Fruit fly (Drosophila melanogaster) whole organism, embryonic: Measurements from ENCODE around the gene Polr1B.

Source experiments
- Atf6 ChIP-seq: fragments of 200-800 bp; sonication (Bioruptor generic); IDR thresholded peaks from 2 replicates; pipeline ENCODE4 v1.3.6; 2022; ENCODE audit warnings: missing biosample characterization, missing genetic modification characterization
- Bdp1 ChIP-seq: fragments of 200-800 bp; sonication (Bioruptor generic); optimal IDR thresholded peaks from 3 replicates; lab custom pipeline; 2016; ENCODE audit warnings: missing biosample characterization, missing genetic modification characterization
- C15 ChIP-seq: fragments of 200-800 bp; sonication (Bioruptor generic); IDR thresholded peaks from 3 replicates; pipeline ENCODE4 v1.3.6; 2022; ENCODE audit warnings: missing biosample characterization, missing genetic modification characterization
- CG10543 ChIP-seq: fragments of 200-800 bp; sonication (Bioruptor generic); optimal IDR thresholded peaks from 3 replicates; lab custom pipeline; 2017; ENCODE audit warnings: missing biosample characterization, mild to moderate bottlenecking, missing genetic modification characterization, moderate library complexity
- CG11085 ChIP-seq: fragments of 200-800 bp; sonication (Bioruptor generic); IDR thresholded peaks from 2 replicates; pipeline ENCODE4 v1.3.6; 2022; ENCODE audit warnings: missing biosample characterization, missing genetic modification characterization
- CG11695 ChIP-seq: fragments of 200-800 bp; sonication (Bioruptor generic); IDR thresholded peaks from 3 replicates; pipeline ENCODE4 v1.3.6; 2022; ENCODE audit warnings: missing biosample characterization, missing genetic modification characterization
- CG11723 ChIP-seq: fragments of 200-800 bp; sonication (Bioruptor generic); optimal IDR thresholded peaks from 2 replicates; lab custom pipeline; 2017; ENCODE audit warnings: missing biosample characterization, mild to moderate bottlenecking, missing genetic modification characterization
- CG12104 ChIP-seq: fragments of 200-800 bp; sonication (Bioruptor generic); optimal IDR thresholded peaks from 3 replicates; lab custom pipeline; 2016; ENCODE audit warnings: missing biosample characterization, missing genetic modification characterization
- CG15269 ChIP-seq: fragments of 200-800 bp; sonication (Bioruptor generic); optimal IDR thresholded peaks from 2 replicates; lab custom pipeline; 2018; ENCODE audit warnings: missing biosample characterization, mild to moderate bottlenecking, missing genetic modification characterization, moderate library complexity
- CG15696 ChIP-seq: fragments of 200-800 bp; sonication (Bioruptor generic); optimal IDR thresholded peaks from 2 replicates; lab custom pipeline; 2019; ENCODE audit warnings: missing biosample characterization, mild to moderate bottlenecking, missing genetic modification characterization, moderate library complexity
- CG17186 ChIP-seq: fragments of 200-800 bp; sonication (Bioruptor generic); optimal IDR thresholded peaks from 3 replicates; lab custom pipeline; 2017; ENCODE audit warnings: missing biosample characterization, missing genetic modification reagents, missing genetic modification characterization
- CG17359 ChIP-seq: fragments of 200-800 bp; sonication (Bioruptor generic); optimal IDR thresholded peaks from 3 replicates; lab custom pipeline; 2018; ENCODE audit warnings: missing biosample characterization, mild to moderate bottlenecking, missing genetic modification characterization, moderate library complexity
- CG2116 ChIP-seq: fragments of 200-800 bp; sonication (Bioruptor generic); optimal IDR thresholded peaks from 3 replicates; lab custom pipeline; 2018; ENCODE audit warnings: missing biosample characterization, mild to moderate bottlenecking, missing genetic modification characterization
- CG2889 ChIP-seq: fragments of 200-800 bp; sonication (Bioruptor generic); IDR thresholded peaks from 3 replicates; pipeline ENCODE4 v1.3.6; 2022; ENCODE audit warnings: missing biosample characterization, missing genetic modification characterization
- CG34224 ChIP-seq: fragments of 200-800 bp; sonication (Bioruptor generic); IDR thresholded peaks from 3 replicates; pipeline ENCODE4 v1.3.6; 2022; ENCODE audit warnings: missing biosample characterization, missing genetic modification characterization; ENCODE audit not compliant: partially characterized antibody
- CG4854 ChIP-seq: fragments of 200-800 bp; sonication (Bioruptor generic); optimal IDR thresholded peaks from 2 replicates; lab custom pipeline; 2016; ENCODE audit warnings: missing biosample characterization, missing genetic modification characterization, inconsistent platforms
- CG5245 ChIP-seq: fragments of 200-800 bp; sonication (Bioruptor generic); optimal IDR thresholded peaks from 3 replicates; lab custom pipeline; 2016; ENCODE audit warnings: missing biosample characterization, missing genetic modification characterization
- CG6175 ChIP-seq: fragments of 200-800 bp; sonication (Bioruptor generic); IDR thresholded peaks from 3 replicates; pipeline ENCODE4 v1.3.6; 2022; ENCODE audit warnings: missing biosample characterization, missing genetic modification characterization
- CG6272 ChIP-seq: fragments of 200-800 bp; sonication (Bioruptor generic); IDR thresholded peaks from 2 replicates; pipeline ENCODE4 v1.3.6; 2022; ENCODE audit warnings: missing biosample characterization, missing genetic modification characterization
- CG8944 ChIP-seq: fragments of 200-800 bp; sonication (Bioruptor generic); optimal IDR thresholded peaks from 3 replicates; lab custom pipeline; 2016; ENCODE audit warnings: missing biosample characterization, missing genetic modification characterization
- CG9932 ChIP-seq: fragments of 200-800 bp; sonication (Bioruptor generic); IDR thresholded peaks from 2 replicates; pipeline ENCODE4 v1.3.6; 2022; ENCODE audit warnings: missing biosample characterization, missing genetic modification characterization
- CHES-1-like ChIP-seq: fragments of 200-800 bp; sonication (Bioruptor generic); optimal IDR thresholded peaks from 2 replicates; lab custom pipeline; 2016; ENCODE audit warnings: missing biosample characterization, missing genetic modification characterization
- Dad ChIP-seq: fragments of 200-800 bp; sonication (Bioruptor generic); optimal IDR thresholded peaks from 3 replicates; lab custom pipeline; 2016; ENCODE audit warnings: missing biosample characterization, missing genetic modification characterization
- Dip3 ChIP-seq: fragments of 200-800 bp; sonication (Bioruptor generic); optimal IDR thresholded peaks from 3 replicates; lab custom pipeline; 2016; ENCODE audit warnings: missing biosample characterization, missing genetic modification characterization
- Dll ChIP-seq: fragments of 200-800 bp; sonication (Bioruptor generic); IDR thresholded peaks from 4 replicates; pipeline ENCODE4 v1.3.6; 2022; ENCODE audit warnings: missing biosample characterization, missing genetic modification characterization; ENCODE audit not compliant: partially characterized antibody
- Dref ChIP-seq: fragments of 200-800 bp; sonication (Bioruptor generic); IDR thresholded peaks from 2 replicates; pipeline ENCODE4 v1.3.6; 2022; ENCODE audit warnings: missing biosample characterization, missing genetic modification characterization
- Ets65A ChIP-seq: fragments of 200-800 bp; sonication (Bioruptor generic); peaks from one replicate; lab custom pipeline; 2016; ENCODE audit warnings: missing biosample characterization, missing genetic modification characterization
- GATAe ChIP-seq: fragments of 200-800 bp; sonication (Bioruptor generic); conservative IDR thresholded peaks from 2 replicates; pipeline ENCODE4 v1.3.6; 2022; ENCODE audit warnings: missing biosample characterization, missing genetic modification characterization
- MESR4 ChIP-seq: fragments of 200-800 bp; sonication (Bioruptor generic); optimal IDR thresholded peaks from 2 replicates; lab custom pipeline; 2018; ENCODE audit warnings: missing biosample characterization, mild to moderate bottlenecking, missing genetic modification characterization, moderate library complexity
- Rfx ChIP-seq: fragments of 200-800 bp; sonication (Bioruptor generic); IDR thresholded peaks from 2 replicates; pipeline ENCODE4 v1.3.6; 2022; ENCODE audit warnings: missing biosample characterization, missing genetic modification characterization
- YL-1 ChIP-seq: fragments of 200-800 bp; sonication (Bioruptor generic); optimal IDR thresholded peaks from 3 replicates; lab custom pipeline; 2017; ENCODE audit warnings: missing biosample characterization, mild to moderate bottlenecking, missing genetic modification characterization
- aop ChIP-seq: fragments of 200-800 bp; sonication (Bioruptor generic); IDR thresholded peaks from 2 replicates; pipeline ENCODE4 v1.3.6; 2022; ENCODE audit warnings: missing biosample characterization, missing genetic modification characterization
- ara ChIP-seq: fragments of 200-800 bp; sonication (Bioruptor generic); IDR thresholded peaks from 2 replicates; pipeline ENCODE4 v1.3.6; 2022; ENCODE audit warnings: missing biosample characterization, missing genetic modification characterization
- ato ChIP-seq: fragments of 200-800 bp; sonication (Bioruptor generic); IDR thresholded peaks from 2 replicates; pipeline ENCODE4 v1.3.6; 2022; ENCODE audit warnings: missing biosample characterization, missing genetic modification characterization; ENCODE audit not compliant: partially characterized antibody
- bowl ChIP-seq: fragments of 200-800 bp; sonication (Bioruptor generic); IDR thresholded peaks from 2 replicates; pipeline ENCODE4 v1.3.6; 2022; ENCODE audit warnings: missing biosample characterization, missing genetic modification characterization
- caup ChIP-seq: fragments of 200-800 bp; sonication (Bioruptor generic); optimal IDR thresholded peaks from 3 replicates; lab custom pipeline; 2017; ENCODE audit warnings: missing biosample characterization, mild to moderate bottlenecking, missing genetic modification characterization, moderate library complexity; ENCODE audit not compliant: severe bottlenecking
- dimm ChIP-seq: fragments of 200-800 bp; sonication (Bioruptor generic); IDR thresholded peaks from 2 replicates; pipeline ENCODE4 v1.3.6; 2022; ENCODE audit warnings: missing biosample characterization, missing genetic modification characterization
- disco-r ChIP-seq: fragments of 200-800 bp; sonication (Bioruptor generic); optimal IDR thresholded peaks from 2 replicates; lab custom pipeline; 2016; ENCODE audit warnings: missing biosample characterization, missing genetic modification characterization
- gro ChIP-seq: fragments of 200-800 bp; sonication (Bioruptor generic); optimal IDR thresholded peaks from 2 replicates; lab custom pipeline; 2016; ENCODE audit warnings: missing biosample characterization, missing genetic modification characterization
- insv ChIP-seq, 2 experiments: fragments of 200-800 bp; sonication (Bioruptor generic); optimal IDR thresholded peaks; 3 replicates each; lab custom pipeline; 2016 to 2018; ENCODE audit warnings: missing biosample characterization in 2 of 2, missing genetic modification characterization in 2 of 2
- lmd ChIP-seq: fragments of 200-800 bp; sonication (Bioruptor generic); IDR thresholded peaks from 2 replicates; pipeline ENCODE4 v1.3.6; 2022; ENCODE audit warnings: missing biosample characterization, missing genetic modification characterization
- prd ChIP-seq, 3 experiments: fragments of >200 bp in 2 of 3; fragments of 200-800 bp in 1 of 3; sonication (Bioruptor generic) in 1 of 3; optimal IDR thresholded peaks in 2 of 3; IDR thresholded peaks in 1 of 3; 2 replicates in 2 of 3; 3 replicates in 1 of 3; pipeline versions ENCODE4 v1.3.6 to Lab custom; 2017 to 2022; ENCODE audit warnings: missing biosample characterization in 1 of 3, missing genetic modification characterization in 1 of 3
- sob ChIP-seq: fragments of 200-800 bp; sonication (Bioruptor generic); IDR thresholded peaks from 2 replicates; pipeline ENCODE4 v1.3.6; 2022; ENCODE audit warnings: missing biosample characterization, missing genetic modification characterization
- sqz ChIP-seq: fragments of 200-800 bp; sonication (Bioruptor generic); optimal IDR thresholded peaks from 3 replicates; lab custom pipeline; 2018; ENCODE audit warnings: missing biosample characterization, mild to moderate bottlenecking, missing genetic modification characterization
- trem ChIP-seq: fragments of 200-800 bp; optimal IDR thresholded peaks from 3 replicates; lab custom pipeline; 2019; ENCODE audit warnings: missing biosample characterization, mild to moderate bottlenecking, missing genetic modification characterization, moderate library complexity
- trh ChIP-seq: fragments of 200-800 bp; sonication (Bioruptor generic); optimal IDR thresholded peaks from 2 replicates; lab custom pipeline; 2016; ENCODE audit warnings: missing biosample characterization, missing genetic modification characterization
- tup ChIP-seq: fragments of 200-800 bp; sonication (Bioruptor generic); optimal IDR thresholded peaks from 2 replicates; lab custom pipeline; 2016; ENCODE audit warnings: missing biosample characterization, mild to moderate bottlenecking, missing genetic modification characterization, moderate library complexity
- wdn ChIP-seq: fragments of 200-800 bp; sonication (Bioruptor generic); IDR thresholded peaks from 2 replicates; pipeline ENCODE4 v1.3.6; 2022; ENCODE audit warnings: missing biosample characterization, missing genetic modification characterization
- zfh2 ChIP-seq: fragments of 200-800 bp; sonication (Bioruptor generic); optimal IDR thresholded peaks from 2 replicates; lab custom pipeline; 2016; ENCODE audit warnings: missing biosample characterization, missing genetic modification characterization

The Polr1B gene

dm6 chr2L:414593-415399, 10.7 kb downstream of the Polr1B start, which contains the start of the genes AP-2alpha and ebi:
Gene AP-2alpha, minus strand, starts transcription at chr2L:414777.
Gene ebi, plus strand, starts transcription at chr2L:415067.
- TF ChIP-seq CG4854 (peak; percentile 69), CG5245 (GFP tag; lab: Kevin White, UChicago) (peak; percentile 70), CG17186 (GFP tag; lab: Kevin White, UChicago) (peak; percentile 91), Dref (peak; percentile 35; the same call in 1 of the 2 replicates), CG8944 (GFP tag; lab: Kevin White, UChicago) (peak; percentile 95), gro (GFP tag; lab: Kevin White, UChicago) (peak; percentile 87), aop (GFP tag; lab: Robert Waterston, UW) (no peak), CG17359 (tag; lab: Kevin White, UChicago) (peak; percentile 62), ato (GFP tag; lab: Robert Waterston, UW) (no peak), CG15269 (peak; percentile 85), sob (GFP tag; lab: Robert Waterston, UW) (peak; percentile 88), tup (peak; percentile 61), lmd (GFP tag; lab: Robert Waterston, UW) (peak; percentile 94), trem (tag; lab: Kevin White, UChicago) (peak; percentile 87), Dll (GFP tag; lab: Robert Waterston, UW) (no peak), insv (GFP tag; optimal IDR thresholded peaks at IDR 0.05; lab: Kevin White, UChicago) (peak in 1 of 2 experiments; percentile 43), zfh2 (peak; percentile 96), Rfx (peak; percentile 92), CG11085 (GFP tag; lab: Robert Waterston, UW) (peak; percentile 78), Dad (peak; percentile 89), CG11695 (GFP tag; lab: Robert Waterston, UW) (peak; percentile 81), prd (optimal IDR thresholded peaks at IDR 0.05; lab: Kevin White, UChicago) (no peak), prd (GFP tag; IDR thresholded peaks at IDR 0.05; lab: Robert Waterston, UW) (peak; percentile 95), CG6272 (GFP tag; lab: Robert Waterston, UW) (peak; percentile 92), C15 (peak; percentile 62; the same call in 1 of the 3 replicates), caup (peak; percentile 64), GATAe (GFP tag; lab: Robert Waterston, UW) (no peak), CG2116 (GFP tag; lab: Kevin White, UChicago) (peak; percentile 83), ara (GFP tag; lab: Robert Waterston, UW) (peak; percentile 80), bowl (GFP tag; lab: Robert Waterston, UW) (no peak), YL-1 (GFP tag; lab: Kevin White, UChicago) (peak; percentile 91), CG9932 (GFP tag; lab: Robert Waterston, UW) (peak; percentile 95), Atf6 (peak; percentile 85), trh (GFP tag; lab: Kevin White, UChicago) (peak; percentile 75), sqz (peak; percentile 22), CG11723 (peak; percentile 68), MESR4 (GFP tag; lab: Kevin White, UChicago) (peak; percentile 75), CG6175 (GFP tag; lab: Robert Waterston, UW) (peak; percentile 76), wdn (peak; percentile 83), Ets65A (GFP tag; lab: Kevin White, UChicago) (peak; percentile 100), CHES-1-like (peak; percentile 97), disco-r (GFP tag; lab: Kevin White, UChicago) (peak; percentile 88), CG12104 (peak; percentile 86), CG10543 (GFP tag; lab: Kevin White, UChicago) (peak; percentile 90), Dip3 (peak; percentile 92), Bdp1 (GFP tag; lab: Kevin White, UChicago) (peak; percentile 83), dimm (GFP tag; lab: Robert Waterston, UW) (no peak; the same call in 1 of the 2 replicates), CG15696 (tag; lab: Kevin White, UChicago) (peak; percentile 83), CG2889 (peak; percentile 83), CG34224 (no peak)
